Worm (Caenorhabditis elegans) whole organism, young adult: ENCODE measurements around the gene F36H12.3.
"Not testable (repeated sequence)": the region's sequence is repeated elsewhere in the genome, so short reads cannot be mapped to it uniquely, and the experiment has no call there.

Experiments used
- C17E4.6 ChIP-seq: fragments of 200-800 bp; sonication (Bioruptor generic); IDR thresholded peaks from 2 replicates; pipeline ENCODE4 v1.3.6; 2022; ENCODE audit warnings: missing genetic modification reagents, missing genetic modification characterization, missing compliant biosample characterization
- F37B4.10 ChIP-seq: fragments of 200-800 bp; sonication (Bioruptor generic); IDR thresholded peaks from 2 replicates; pipeline ENCODE4 v1.3.6; 2022; ENCODE audit warnings: missing genetic modification characterization, missing compliant biosample characterization
- F55B11.4 ChIP-seq: sonication (generic microtip); optimal IDR thresholded peaks from 2 replicates; lab custom pipeline; 2016; ENCODE audit warnings: missing compliant biosample characterization, missing genetic modification characterization, borderline replicate concordance; ENCODE audit not compliant: insufficient read depth
- ZK185.1 ChIP-seq: sonication (generic microtip); optimal IDR thresholded peaks from 2 replicates; lab custom pipeline; 2016; ENCODE audit warnings: mild to moderate bottlenecking, missing genetic modification characterization, missing compliant biosample characterization; ENCODE audit not compliant: poor library complexity, severe bottlenecking
- akir-1 ChIP-seq: fragments of 200-800 bp; sonication (Bioruptor generic); optimal IDR thresholded peaks from 2 replicates; lab custom pipeline; 2018; ENCODE audit warnings: mild to moderate bottlenecking, missing genetic modification characterization, moderate library complexity, missing compliant biosample characterization
- nfya-1 ChIP-seq: sonication (generic microtip); optimal IDR thresholded peaks from 2 replicates; lab custom pipeline; 2017; ENCODE audit warnings: antibody characterized with exemption, missing compliant biosample characterization, missing genetic modification characterization, borderline replicate concordance; ENCODE audit not compliant: insufficient read depth
- nfyb-1 ChIP-seq: fragments of 200-800 bp; sonication (Bioruptor generic); IDR thresholded peaks from 2 replicates; pipeline ENCODE4 v1.3.6; 2022; ENCODE audit warnings: missing genetic modification reagents, missing genetic modification characterization, missing compliant biosample characterization
- pha-4 ChIP-seq: fragments of 150-350 bp; sonication (generic microtip); optimal IDR thresholded peaks from 2 replicates; lab custom pipeline; 2014; ENCODE audit warnings: missing biosample characterization, missing genetic modification reagents, missing genetic modification characterization
- snpc-1.1 ChIP-seq: sonication (generic microtip); optimal IDR thresholded peaks from 2 replicates; lab custom pipeline; 2017; ENCODE audit warnings: missing genetic modification characterization, mild to moderate bottlenecking, missing compliant biosample characterization, antibody characterized with exemption, moderate library complexity, missing genotype, missing genetic modification reagents; ENCODE audit not compliant: insufficient read depth
- snpc-4 ChIP-seq, 5 experiments: fragments of 150-350 bp in 1 of 5; sonication (generic microtip) in 4 of 5; optimal IDR thresholded peaks; 2 replicates each; lab custom pipeline; 2014 to 2018; ENCODE audit warnings: missing genetic modification characterization in 5 of 5, missing biosample characterization in 3 of 5, antibody characterized with exemption in 2 of 5, mild to moderate bottlenecking in 2 of 5, missing compliant biosample characterization in 2 of 5, missing genotype in 2 of 5, moderate library complexity in 2 of 5, missing genetic modification reagents in 1 of 5
- unc-130 ChIP-seq: sonication (generic microtip); optimal IDR thresholded peaks from 2 replicates; lab custom pipeline; 2016; ENCODE audit warnings: missing genetic modification reagents, missing genetic modification characterization, missing compliant biosample characterization
- zfh-2 ChIP-seq: fragments of 200-800 bp; sonication (Bioruptor generic); conservative IDR thresholded peaks from 2 replicates; pipeline ENCODE4 v1.3.6; 2022; ENCODE audit warnings: missing genetic modification reagents, missing genetic modification characterization, missing compliant biosample characterization
- ztf-22 ChIP-seq: fragments of 200-800 bp; sonication (Bioruptor generic); optimal IDR thresholded peaks from 2 replicates; lab custom pipeline; 2018; ENCODE audit warnings: mild to moderate bottlenecking, missing genetic modification characterization, moderate library complexity, missing compliant biosample characterization

DNA sequence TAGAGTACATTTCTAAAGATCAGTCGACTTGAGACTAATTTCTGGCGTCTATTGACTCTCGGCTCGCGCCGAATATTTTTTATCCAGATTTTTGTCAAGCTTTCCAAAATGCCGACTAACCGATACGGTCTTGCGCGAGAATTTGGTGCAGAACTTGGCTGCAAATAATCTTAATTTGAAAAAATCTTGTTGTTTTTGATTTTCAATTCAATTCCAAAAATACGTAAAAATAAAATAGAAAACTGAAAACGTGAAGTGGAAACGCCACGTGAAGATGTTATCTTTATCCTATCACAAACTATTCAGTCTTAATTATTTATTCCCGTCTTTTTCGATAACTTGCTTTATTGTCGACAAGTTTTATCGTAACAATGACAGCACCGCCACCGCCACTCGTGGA lies 14.2 kb upstream of the F36H12.3 start, which contains the start of gene ttbk-2.1:
- TF ChIP-seq C17E4.6 (GFP tag; lab: Robert Waterston, UW); nfya-1; unc-130 (GFP tag; lab: Kevin White, UChicago); snpc-4 (GFP tag; optimal IDR thresholded peaks at IDR 0.05; lab: Kevin White, UChicago); snpc-4 (tag; optimal IDR thresholded peaks at IDR 0.05; lab: Kevin White, UChicago); F55B11.4 (tag; lab: Kevin White, UChicago); akir-1 (GFP tag; lab: Kevin White, UChicago); ztf-22 (GFP tag; lab: Kevin White, UChicago); snpc-1.1; pha-4 (tag; lab: Kevin White, UChicago); zfh-2; F37B4.10 (GFP tag; lab: Robert Waterston, UW); nfyb-1 (GFP tag; lab: Robert Waterston, UW); ZK185.1 (tag; lab: Kevin White, UChicago): not testable (repeated sequence)
